Worm (Caenorhabditis elegans): ENCODE data around the gene H12I13.6.

H12I13.6 gene

DNA sequence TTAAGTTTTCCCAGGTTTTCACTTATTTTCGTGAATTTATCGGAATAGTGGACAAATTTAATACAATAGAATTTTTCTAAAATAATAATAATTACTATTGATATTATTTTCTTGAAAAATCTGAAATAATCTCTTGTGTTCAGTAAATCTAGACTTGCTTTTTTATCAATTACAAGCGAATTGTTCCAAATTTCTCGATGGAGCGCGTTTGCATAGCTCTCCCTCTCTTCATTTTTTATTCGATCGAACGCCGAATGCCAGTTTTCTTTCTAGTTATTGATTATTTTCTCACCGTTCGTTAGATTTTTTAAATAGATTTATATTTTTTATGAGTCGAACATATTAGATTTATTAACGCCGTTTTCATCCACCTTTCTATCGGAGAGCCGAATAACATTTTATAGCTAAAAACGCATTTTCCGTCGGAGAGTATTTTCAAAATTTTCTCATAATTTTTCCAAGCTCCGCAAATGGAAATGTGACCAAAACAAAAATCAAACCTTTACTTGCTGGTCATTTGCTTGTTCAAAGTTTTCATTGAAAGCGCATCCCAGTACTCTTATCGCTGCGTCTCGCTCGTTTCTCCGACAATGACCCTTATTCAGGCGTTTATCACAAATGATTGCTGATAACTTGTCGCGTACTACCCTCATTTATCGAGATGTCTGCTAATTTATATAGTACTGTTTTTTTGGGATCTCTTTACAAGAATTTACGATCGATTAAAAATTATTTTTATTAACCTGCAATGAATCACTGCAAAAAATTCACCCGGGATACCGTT is 45.1 kb downstream of the H12I13.6 start:
- no peak for TF ChIP-seq pax-3 (tag; optimal IDR thresholded peaks at IDR 0.05)
- TF ChIP-seq mab-9 (GFP tag; IDR thresholded peaks at IDR 0.05), result no peak
- TF ChIP-seq egl-27 (tag; optimal IDR thresholded peaks at IDR 0.05), result no peak
- no peak for TF ChIP-seq mdl-1 (tag; optimal IDR thresholded peaks at IDR 0.05)
- TF ChIP-seq C16A3.4 (tag; optimal IDR thresholded peaks at IDR 0.05), result peak; percentile 16
- peak; percentile 96 for TF ChIP-seq pqm-1 (tag; optimal IDR thresholded peaks at IDR 0.05)
- TF ChIP-seq lin-14 (GFP tag; optimal IDR thresholded peaks at IDR 0.05), result peak; percentile 64
- no peak for TF ChIP-seq aha-1 (tag; optimal IDR thresholded peaks at IDR 0.05)
- peak; percentile 10 for TF ChIP-seq nhr-47 (tag; optimal IDR thresholded peaks at IDR 0.05)
- TF ChIP-seq nhr-12 (tag; optimal IDR thresholded peaks at IDR 0.05), result no peak
- TF ChIP-seq sptf-1 (tag; optimal IDR thresholded peaks at IDR 0.05), result no peak
- no peak for TF ChIP-seq grh-1 (GFP tag; IDR thresholded peaks at IDR 0.05)
- TF ChIP-seq nhr-28 (tag; optimal IDR thresholded peaks at IDR 0.05), result no peak
- TF ChIP-seq elt-2 (tag; optimal IDR thresholded peaks at IDR 0.05), result peak; percentile 74
- TF ChIP-seq unc-98 (GFP tag; IDR thresholded peaks at IDR 0.05), result no peak
- no peak for TF ChIP-seq snu-23 (GFP tag; optimal IDR thresholded peaks at IDR 0.05)
- TF ChIP-seq dpl-1 (GFP tag; optimal IDR thresholded peaks at IDR 0.05), result peak in 1 of 3 experiments; percentile 30
- TF ChIP-seq nhr-20 (tag; optimal IDR thresholded peaks at IDR 0.05), result no peak
- TF ChIP-seq egl-13 (tag; optimal IDR thresholded peaks at IDR 0.05), result no peak
- TF ChIP-seq elt-3 (tag; optimal IDR thresholded peaks at IDR 0.05), result peak in 1 of 6 experiments; percentile 9
- no peak for TF ChIP-seq ces-1 (GFP tag; optimal IDR thresholded peaks at IDR 0.05)
- TF ChIP-seq lsy-2 (tag; optimal IDR thresholded peaks at IDR 0.05), result peak in 1 of 2 experiments; percentile 19
- no peak for TF ChIP-seq lir-3 (tag; optimal IDR thresholded peaks at IDR 0.05; ENCODE audit: poor library complexity)
- TF ChIP-seq nhr-85 (tag), result no peak
- TF ChIP-seq mep-1 (tag; optimal IDR thresholded peaks at IDR 0.05), result peak; percentile 55
- peak; percentile 3 to 34 for TF ChIP-seq efl-1 (optimal IDR thresholded peaks at IDR 0.05)
- TF ChIP-seq efl-1 (GFP tag; optimal IDR thresholded peaks at IDR 0.05 in 1 of 2), result peak in 1 of 2 experiments; percentile 21
- TF ChIP-seq nhr-71 (tag; optimal IDR thresholded peaks at IDR 0.05), result no peak

ce11 chrII:6123513-6123912 is 45.8 kb downstream of the H12I13.6 start, which contains the start of gene C29H12.2:
Gene C29H12.2 (plus strand): TSS chrII:6123809.
- TF ChIP-seq lin-14 (GFP tag; optimal IDR thresholded peaks at IDR 0.05), result peak; percentile 27
- TF ChIP-seq hlh-4 (tag; optimal IDR thresholded peaks at IDR 0.05), result no peak
- TF ChIP-seq ztf-4 (tag; optimal IDR thresholded peaks at IDR 0.05), result no peak
- TF ChIP-seq jun-1 (tag; optimal IDR thresholded peaks at IDR 0.05), result no peak
- TF ChIP-seq lin-39 (tag; optimal IDR thresholded peaks at IDR 0.05), result no peak
- TF ChIP-seq efl-1 (optimal IDR thresholded peaks at IDR 0.05), result no peak
- peak; percentile 9 to 32 for TF ChIP-seq efl-1 (GFP tag; optimal IDR thresholded peaks at IDR 0.05 in 1 of 2)

DNA sequence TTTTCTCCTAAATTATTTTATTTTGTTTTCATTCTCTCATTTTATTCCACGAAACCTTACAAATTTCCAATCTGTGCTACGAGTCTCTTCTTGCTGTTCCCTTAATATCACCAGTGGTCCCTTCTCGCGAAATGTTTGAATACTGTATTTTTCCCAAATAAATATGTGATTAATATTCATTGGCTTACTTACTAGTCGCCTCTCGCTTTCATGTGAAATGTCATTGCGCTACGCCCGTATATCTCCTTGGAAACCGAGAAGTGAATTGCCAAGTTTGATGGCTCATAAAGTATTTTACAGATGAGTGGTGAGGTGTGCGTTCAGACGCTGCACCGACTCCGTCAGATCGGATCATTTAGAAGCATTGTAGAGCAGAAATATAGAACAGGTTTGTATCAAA is 47.6 kb downstream of the H12I13.6 start, which contains the start of gene rars-2:
Gene rars-2 (plus strand): TSS at position 301 of the 400 bp plus-strand sequence.
- no peak for TF ChIP-seq ces-1 (GFP tag; optimal IDR thresholded peaks at IDR 0.05)
- no peak for TF ChIP-seq ceh-88 (GFP tag; IDR thresholded peaks at IDR 0.05)
- no peak for TF ChIP-seq xbp-1 (tag; optimal IDR thresholded peaks at IDR 0.05)
- TF ChIP-seq fos-1 (tag; optimal IDR thresholded peaks at IDR 0.05), result no peak
- no peak for TF ChIP-seq pax-3 (tag; optimal IDR thresholded peaks at IDR 0.05)
- no peak for TF ChIP-seq skn-1 (tag; optimal IDR thresholded peaks at IDR 0.05)
- no peak for TF ChIP-seq dpl-1 (GFP tag; optimal IDR thresholded peaks at IDR 0.05)
- TF ChIP-seq nhr-19 (GFP tag; conservative IDR thresholded peaks at IDR 0.05), result no peak
